Worm (Caenorhabditis elegans) whole organism, young adult: Measurements from ENCODE around the gene bbs-8.

Source experiments
- D2030.7 ChIP-seq: fragments of 200-800 bp; sonication (Bioruptor generic); IDR thresholded peaks from 2 replicates; pipeline ENCODE4 v1.3.6; 2022; ENCODE audit warnings: missing genetic modification reagents, missing genetic modification characterization, missing compliant biosample characterization
- pha-4 ChIP-seq: fragments of 150-350 bp; sonication (generic microtip); optimal IDR thresholded peaks from 2 replicates; lab custom pipeline; 2014; ENCODE audit warnings: missing biosample characterization, missing genetic modification reagents, missing genetic modification characterization
- unc-62 ChIP-seq: fragments of 150-350 bp; optimal IDR thresholded peaks from 2 replicates; lab custom pipeline; 2014; ENCODE audit warnings: missing biosample characterization, missing genetic modification reagents, missing genetic modification characterization

ce11 chrV:6736877-6737276, 28.0 kb downstream of the bbs-8 start:
- TF ChIP-seq D2030.7 (GFP tag; lab: Robert Waterston, UW) = no peak
- no peak for TF ChIP-seq pha-4 (tag; lab: Kevin White, UChicago)
- no peak for TF ChIP-seq unc-62 (GFP tag; lab: Kevin White, UChicago)
